Worm (Caenorhabditis elegans): ENCODE data around the gene dpf-5.

DNA sequence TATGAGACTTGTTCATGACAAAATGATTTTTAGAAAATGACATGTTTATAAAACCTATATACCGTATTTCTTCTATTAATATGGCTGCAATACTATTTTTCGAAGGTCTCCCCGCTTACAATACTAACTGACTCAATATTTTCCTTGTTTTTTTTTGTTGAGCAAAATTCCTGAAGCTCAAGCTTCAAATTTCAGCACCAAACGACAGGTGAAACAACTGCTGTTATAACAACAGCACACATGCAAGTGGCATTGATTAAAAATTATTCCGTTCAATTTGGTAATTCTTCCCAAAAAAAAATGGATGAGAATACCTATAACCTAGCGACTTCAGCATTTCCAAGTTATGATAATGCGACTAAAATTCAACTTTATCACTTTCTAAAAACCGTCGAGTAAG lies 7.8 kb upstream of the dpf-5 start, which contains the start of gene srw-94:
- no peak for TF ChIP-seq mes-4 (tag; optimal IDR thresholded peaks at IDR 0.05)
- TF ChIP-seq ZK185.1 (tag; optimal IDR thresholded peaks at IDR 0.05; ENCODE audit: poor library complexity, severe bottlenecking): no peak
- TF ChIP-seq dpl-1 (GFP tag; optimal IDR thresholded peaks at IDR 0.05): no peak
- TF ChIP-seq madf-10 (tag; optimal IDR thresholded peaks at IDR 0.05): no peak

Data from whole organism, young adult.